Worm (Caenorhabditis elegans) whole organism, late embryonic: ENCODE data around the gene lin-31.

Source experiments
- C08G9.2 ChIP-seq: sonication (generic microtip); optimal IDR thresholded peaks from 2 replicates; lab custom pipeline; 2016; ENCODE audit warnings: mild to moderate bottlenecking, missing genetic modification characterization, moderate library complexity, missing compliant biosample characterization
- C38D4.7 ChIP-seq: fragments of 200-800 bp; sonication (Bioruptor generic); optimal IDR thresholded peaks from 2 replicates; lab custom pipeline; 2018; ENCODE audit warnings: mild to moderate bottlenecking, missing genetic modification characterization, moderate library complexity, missing compliant biosample characterization
- F13H6.1 ChIP-seq: sonication (generic microtip); optimal IDR thresholded peaks from 2 replicates; lab custom pipeline; 2016; ENCODE audit warnings: missing genetic modification characterization, missing compliant biosample characterization
- K09A11.1 ChIP-seq: sonication (generic microtip); optimal IDR thresholded peaks from 2 replicates; lab custom pipeline; 2017; ENCODE audit warnings: antibody characterized with exemption, mild to moderate bottlenecking, missing genetic modification characterization, missing compliant biosample characterization; ENCODE audit not compliant: insufficient read depth
- T23F11.4 ChIP-seq: fragments of 200-800 bp; sonication (Bioruptor generic); optimal IDR thresholded peaks from 2 replicates; lab custom pipeline; 2018; ENCODE audit warnings: mild to moderate bottlenecking, missing genetic modification characterization, missing compliant biosample characterization
- ama-1 ChIP-seq: fragments of 150-350 bp; optimal IDR thresholded peaks from 2 replicates; lab custom pipeline; 2014
- ceh-18 ChIP-seq: sonication (generic microtip); optimal IDR thresholded peaks from 2 replicates; lab custom pipeline; 2016; ENCODE audit warnings: missing genetic modification characterization, missing compliant biosample characterization
- ceh-34 ChIP-seq: sonication (generic microtip); optimal IDR thresholded peaks from 2 replicates; lab custom pipeline; 2016; ENCODE audit warnings: mild to moderate bottlenecking, missing genetic modification characterization, missing compliant biosample characterization
- ceh-45 ChIP-seq: fragments of 200-800 bp; sonication (Bioruptor generic); IDR thresholded peaks from 2 replicates; pipeline ENCODE4 v1.3.6; 2022; ENCODE audit warnings: missing genetic modification reagents, missing genetic modification characterization, missing compliant biosample characterization
- dmd-4 ChIP-seq: sonication (generic microtip); optimal IDR thresholded peaks from 2 replicates; lab custom pipeline; 2016; ENCODE audit warnings: borderline replicate concordance, missing genetic modification characterization, missing compliant biosample characterization
- dve-1 ChIP-seq: sonication (generic microtip); optimal IDR thresholded peaks from 2 replicates; lab custom pipeline; 2017; ENCODE audit warnings: antibody characterized with exemption, mild to moderate bottlenecking, missing genetic modification characterization, missing compliant biosample characterization
- elt-2 ChIP-seq: sonication (generic microtip); optimal IDR thresholded peaks from 2 replicates; lab custom pipeline; 2016; ENCODE audit warnings: missing genetic modification reagents, missing genetic modification characterization, missing compliant biosample characterization
- ets-4 ChIP-seq: sonication (generic microtip); optimal IDR thresholded peaks from 2 replicates; lab custom pipeline; 2016; ENCODE audit warnings: missing genetic modification characterization, missing compliant biosample characterization
- eyg-1 ChIP-seq: sonication (generic microtip); optimal IDR thresholded peaks from 2 replicates; lab custom pipeline; 2016; ENCODE audit warnings: missing genotype, missing genetic modification characterization, missing compliant biosample characterization
- gmeb-2 ChIP-seq: sonication (generic microtip); optimal IDR thresholded peaks from 2 replicates; lab custom pipeline; 2016; ENCODE audit warnings: missing genetic modification characterization, inconsistent platforms, missing compliant biosample characterization
- hlh-13 ChIP-seq: fragments of 200-800 bp; sonication (Bioruptor generic); optimal IDR thresholded peaks from 2 replicates; lab custom pipeline; 2018; ENCODE audit warnings: mild to moderate bottlenecking, missing genetic modification characterization, missing compliant biosample characterization
- hlh-30 ChIP-seq: sonication (generic microtip); optimal IDR thresholded peaks from 2 replicates; lab custom pipeline; 2017; ENCODE audit warnings: antibody characterized with exemption, missing genetic modification characterization, missing compliant biosample characterization; ENCODE audit not compliant: insufficient read depth
- hlh-6 ChIP-seq: sonication (generic microtip); optimal IDR thresholded peaks from 2 replicates; lab custom pipeline; 2016; ENCODE audit warnings: missing genotype, missing genetic modification characterization, missing compliant biosample characterization
- hlh-8 ChIP-seq: sonication (generic microtip); optimal IDR thresholded peaks from 2 replicates; lab custom pipeline; 2016; ENCODE audit warnings: missing genotype, missing genetic modification characterization, missing compliant biosample characterization
- madf-2 ChIP-seq: sonication (generic microtip); optimal IDR thresholded peaks from 2 replicates; lab custom pipeline; 2017; ENCODE audit warnings: missing genetic modification characterization, missing compliant biosample characterization
- nfya-1 ChIP-seq: sonication (generic microtip); optimal IDR thresholded peaks from 2 replicates; lab custom pipeline; 2017; ENCODE audit warnings: missing genetic modification characterization, mild to moderate bottlenecking, missing compliant biosample characterization, antibody characterized with exemption, moderate library complexity
- nhr-11 ChIP-seq: fragments of 150-350 bp; optimal IDR thresholded peaks from 2 replicates; lab custom pipeline; 2014; ENCODE audit warnings: missing biosample characterization, missing genetic modification characterization
- pag-3 ChIP-seq: sonication (generic microtip); optimal IDR thresholded peaks from 2 replicates; lab custom pipeline; 2016; ENCODE audit warnings: missing compliant biosample characterization, missing genetic modification characterization, borderline replicate concordance
- pat-9 ChIP-seq: fragments of 200-800 bp; sonication (Bioruptor generic); optimal IDR thresholded peaks from 2 replicates; lab custom pipeline; 2018; ENCODE audit warnings: mild to moderate bottlenecking, missing genetic modification characterization, moderate library complexity, missing compliant biosample characterization
- pax-1 ChIP-seq: fragments of 150-350 bp; optimal IDR thresholded peaks from 2 replicates; lab custom pipeline; 2014; ENCODE audit warnings: missing biosample characterization, missing genetic modification characterization
- pha-2 ChIP-seq: sonication (generic microtip); optimal IDR thresholded peaks from 2 replicates; lab custom pipeline; 2017; ENCODE audit warnings: mild to moderate bottlenecking, missing genetic modification characterization, missing compliant biosample characterization
- pha-4 ChIP-seq: fragments of 150-350 bp; optimal IDR thresholded peaks from 2 replicates; lab custom pipeline; 2018; ENCODE audit warnings: missing biosample characterization, missing genetic modification reagents, missing genetic modification characterization
- pqm-1 ChIP-seq: sonication (generic microtip); optimal IDR thresholded peaks from 2 replicates; lab custom pipeline; 2016; ENCODE audit warnings: missing genetic modification characterization, missing compliant biosample characterization
- ref-2 ChIP-seq: sonication (generic microtip); optimal IDR thresholded peaks from 2 replicates; lab custom pipeline; 2016; ENCODE audit warnings: missing genetic modification characterization, missing compliant biosample characterization
- rnt-1 ChIP-seq: sonication (generic microtip); optimal IDR thresholded peaks from 2 replicates; lab custom pipeline; 2016; ENCODE audit warnings: missing genetic modification characterization, missing compliant biosample characterization
- sdc-2 ChIP-seq: sonication (generic microtip); optimal IDR thresholded peaks from 2 replicates; lab custom pipeline; 2016; ENCODE audit warnings: missing genotype, missing genetic modification characterization, missing compliant biosample characterization
- tbx-2 ChIP-seq: sonication (generic microtip); optimal IDR thresholded peaks from 2 replicates; lab custom pipeline; 2016; ENCODE audit warnings: missing genetic modification characterization, missing compliant biosample characterization
- ttx-3 ChIP-seq: sonication (generic microtip); optimal IDR thresholded peaks from 2 replicates; lab custom pipeline; 2016; ENCODE audit warnings: missing genetic modification reagents, missing genetic modification characterization, missing compliant biosample characterization
- unc-55 ChIP-seq: sonication (generic microtip); optimal IDR thresholded peaks from 2 replicates; lab custom pipeline; 2017; ENCODE audit warnings: missing biosample characterization, missing genetic modification reagents, missing genetic modification characterization
- ztf-16 ChIP-seq: sonication (generic microtip); optimal IDR thresholded peaks from 2 replicates; lab custom pipeline; 2017; ENCODE audit warnings: missing genetic modification characterization, missing compliant biosample characterization

lin-31 gene

ce11 chrII:3952967-3953366 is 29.4 kb upstream of the lin-31 start:
- TF ChIP-seq elt-2 (tag; lab: Kevin White, UChicago) (peak; percentile 29), pat-9 (no peak), sdc-2 (tag; lab: Kevin White, UChicago) (no peak), nhr-11 (no peak), gmeb-2 (tag; lab: Kevin White, UChicago) (no peak), hlh-30 (tag; lab: Kevin White, UChicago) (no peak), unc-55 (GFP tag; lab: Kevin White, UChicago) (no peak)

DNA sequence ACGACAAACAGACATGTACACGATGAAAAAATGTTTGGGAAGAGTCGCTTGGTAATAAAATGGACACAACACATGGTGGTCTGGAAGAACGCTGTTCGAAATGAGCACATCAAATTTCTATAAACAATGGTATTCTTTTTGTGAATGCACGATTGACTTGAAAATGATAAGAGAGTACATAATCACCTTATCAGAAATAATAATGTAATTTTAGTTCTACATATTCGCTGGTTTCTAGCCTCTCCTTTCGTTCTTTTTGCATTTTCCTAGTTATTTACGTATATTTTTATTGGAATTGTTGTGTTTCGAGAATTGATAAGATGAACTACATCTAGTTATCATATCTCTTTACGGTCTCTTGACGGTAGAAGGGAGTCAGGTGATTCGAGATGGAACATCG is 28.3 kb upstream of the lin-31 start:
- TF ChIP-seq F13H6.1 (tag; lab: Kevin White, UChicago) (no peak), elt-2 (tag; lab: Kevin White, UChicago) (peak; percentile 47)

DNA sequence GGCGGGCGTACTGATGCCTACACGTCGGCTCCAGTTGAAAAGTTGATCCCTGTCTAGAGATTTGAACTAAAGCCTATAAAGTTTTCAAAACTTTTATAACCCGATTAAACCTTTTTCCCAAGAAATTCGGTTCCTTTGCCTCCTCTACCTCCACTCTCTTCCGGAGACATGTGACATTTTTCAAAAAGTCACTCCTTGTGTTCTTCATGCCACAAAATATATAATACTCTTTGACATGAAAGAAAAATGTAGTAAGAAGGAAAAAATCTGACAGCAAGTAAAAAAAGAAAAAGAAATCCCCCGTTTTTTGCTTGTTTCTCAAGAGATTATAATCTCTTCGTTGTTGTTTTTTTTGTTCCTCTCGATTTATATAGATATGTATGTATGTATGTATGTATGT is 27.5 kb upstream of the lin-31 start:
- TF ChIP-seq eyg-1 (tag; lab: Kevin White, UChicago) (no peak), pha-4 (tag; lab: Kevin White, UChicago) (no peak), pat-9 (no peak), tbx-2 (tag; lab: Kevin White, UChicago) (no peak), pqm-1 (tag; lab: Kevin White, UChicago) (no peak), hlh-8 (tag; lab: Kevin White, UChicago) (no peak), ref-2 (tag; lab: Kevin White, UChicago) (no peak), dve-1 (tag; lab: Kevin White, UChicago) (no peak), K09A11.1 (tag; lab: Kevin White, UChicago) (no peak), pha-2 (tag; lab: Kevin White, UChicago) (no peak), T23F11.4 (GFP tag; lab: Kevin White, UChicago) (no peak), ceh-34 (tag; lab: Kevin White, UChicago) (no peak), hlh-13 (GFP tag; lab: Kevin White, UChicago) (no peak), rnt-1 (tag; lab: Kevin White, UChicago) (no peak), F13H6.1 (tag; lab: Kevin White, UChicago) (no peak), nfya-1 (tag; lab: Kevin White, UChicago) (no peak)

- no peak for TF ChIP-seq pat-9
- TF ChIP-seq ceh-34 (tag; lab: Kevin White, UChicago), result no peak
- TF ChIP-seq hlh-6, result no peak
- no peak for TF ChIP-seq ets-4
- TF ChIP-seq ttx-3 (tag; lab: Kevin White, UChicago), result no peak
- no peak for TF ChIP-seq hlh-8 (tag; lab: Kevin White, UChicago)
- TF ChIP-seq madf-2 (tag; lab: Kevin White, UChicago), result no peak
- TF ChIP-seq ceh-18 (tag; lab: Kevin White, UChicago), result no peak
- TF ChIP-seq T23F11.4 (GFP tag; lab: Kevin White, UChicago), result no peak
- TF ChIP-seq C38D4.7 (GFP tag; lab: Kevin White, UChicago), result no peak
- TF ChIP-seq ztf-16 (tag; lab: Kevin White, UChicago), result no peak
- TF ChIP-seq C08G9.2 (tag; lab: Kevin White, UChicago), result no peak
- no peak for TF ChIP-seq ama-1 (lab: Kevin White, UChicago)
- TF ChIP-seq dmd-4 (tag; lab: Kevin White, UChicago), result no peak
- TF ChIP-seq pax-1 (tag; lab: Kevin White, UChicago), result no peak
- no peak for TF ChIP-seq K09A11.1 (tag; lab: Kevin White, UChicago)
- TF ChIP-seq pag-3 (tag; lab: Kevin White, UChicago), result no peak
- no peak for TF ChIP-seq ceh-45
Measured at ce11 chrII:3955938-3956337, 26.4 kb upstream of the lin-31 start.
